Worm (Caenorhabditis elegans) whole organism, L4 larva: Measurements from ENCODE around the gene Y41C4A.6.

Experiments
- F26F4.8 ChIP-seq: fragments of 200-800 bp; sonication (Bioruptor generic); conservative IDR thresholded peaks from 2 replicates; pipeline ENCODE4 v1.3.6; 2022; ENCODE audit warnings: missing genetic modification characterization, missing compliant biosample characterization
- R02D3.7 ChIP-seq: fragments of 150-350 bp; sonication (generic microtip); optimal IDR thresholded peaks from 3 replicates; lab custom pipeline; 2014; ENCODE audit warnings: missing biosample characterization, missing genetic modification characterization
- ceh-28 ChIP-seq: fragments of 150-350 bp; optimal IDR thresholded peaks from 2 replicates; lab custom pipeline; 2014; ENCODE audit warnings: missing biosample characterization, missing genetic modification reagents, missing genetic modification characterization
- nhr-237 ChIP-seq: sonication (generic microtip); optimal IDR thresholded peaks from 2 replicates; lab custom pipeline; 2017; ENCODE audit warnings: missing biosample characterization, missing genetic modification characterization
- snpc-4 ChIP-seq: fragments of 150-350 bp; optimal IDR thresholded peaks from 2 replicates; lab custom pipeline; 2014; ENCODE audit warnings: missing biosample characterization, missing genetic modification characterization

DNA sequence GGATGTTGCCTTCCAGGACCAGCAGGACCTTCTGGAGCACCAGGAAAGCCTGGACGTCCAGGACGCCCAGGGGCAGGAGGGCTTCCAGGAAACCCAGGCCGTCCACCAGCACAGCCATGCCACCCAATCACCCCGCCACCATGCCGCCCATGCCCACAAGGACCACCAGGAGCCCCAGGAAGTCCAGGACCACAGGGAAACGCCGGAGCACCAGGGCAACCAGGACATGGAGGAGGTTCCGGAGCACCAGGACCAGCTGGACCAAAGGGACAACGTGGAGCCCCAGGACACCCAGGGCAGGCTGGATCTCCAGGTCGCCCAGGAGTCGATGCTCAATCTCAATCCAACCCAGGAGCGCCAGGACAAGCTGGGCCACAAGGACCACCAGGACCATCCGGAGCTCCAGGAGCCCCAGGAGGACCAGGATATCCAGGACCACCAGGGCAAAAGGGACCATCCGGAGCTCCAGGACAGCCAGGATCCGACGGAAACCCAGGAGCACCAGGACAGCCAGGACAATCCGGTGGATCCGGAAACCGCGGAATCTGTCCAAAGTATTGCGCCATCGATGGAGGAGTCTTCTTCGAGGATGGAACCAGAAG lies 8.1 kb downstream of the Y41C4A.6 start:
- TF ChIP-seq ceh-28 (tag; lab: Kevin White, UChicago): no peak
- TF ChIP-seq snpc-4: no peak
- no peak for TF ChIP-seq F26F4.8 (GFP tag; lab: Robert Waterston, UW)
- TF ChIP-seq R02D3.7: no peak
- no peak for TF ChIP-seq nhr-237 (tag; lab: Kevin White, UChicago)
